Fruit fly (Drosophila melanogaster): ENCODE data around the gene CG5577.
A peak's percentile ranks its signal among the peaks of the same experiment; 100 is the strongest.

Gene CG5577

dm6 chr3L:17820093-17820492 is 21.1 kb downstream of the CG5577 start, which contains the start of gene Ir75b:
Ir75b (minus strand) TSS chr3L:17820193.
- TF ChIP-seq noc (tag; optimal IDR thresholded peaks at IDR 0.05), result no peak

- no peak for TF ChIP-seq noc (tag; optimal IDR thresholded peaks at IDR 0.05)
These were observed 23.4 kb downstream of the CG5577 start, which contains the start of gene Ir75a for dm6 chr3L:17817821-17818220. Ir75a (minus strand) TSS chr3L:17817921.

dm6 chr3L:17814036-17814435 is 27.2 kb downstream of the CG5577 start, which contains the start of gene Cln3:
Cln3 (minus strand) TSS chr3L:17814119.
- TF ChIP-seq noc (tag; optimal IDR thresholded peaks at IDR 0.05), result peak; percentile 80

- no peak for TF ChIP-seq noc (tag; optimal IDR thresholded peaks at IDR 0.05)
These were observed 32.5 kb downstream of the CG5577 start, which contains the start of gene CG32191 for dm6 chr3L:17808597-17809213. CG32191 (minus strand) TSS chr3L:17809146.

- no peak for TF ChIP-seq noc (tag; optimal IDR thresholded peaks at IDR 0.05)
These were observed 34.7 kb downstream of the CG5577 start, which contains the start of gene CG32187 for dm6 chr3L:17806357-17807025. CG32187 (minus strand) TSS chr3L:17806365.

- TF ChIP-seq noc (tag; optimal IDR thresholded peaks at IDR 0.05), result no peak
These were observed 36.7 kb downstream of the CG5577 start, which contains the start of gene ais for dm6 chr3L:17804511-17804910. ais (minus strand) TSS chr3L:17804715.

dm6 chr3L:17802107-17802506 is 39.1 kb downstream of the CG5577 start, which contains the start of gene NUCB1:
NUCB1 (minus strand) TSS chr3L:17802279.
- no peak for TF ChIP-seq noc (tag; optimal IDR thresholded peaks at IDR 0.05)

dm6 chr3L:17797494-17797893 is 43.7 kb downstream of the CG5577 start, which contains the start of gene CG42816:
CG42816 (minus strand) TSS chr3L:17797594.
- TF ChIP-seq noc (tag; optimal IDR thresholded peaks at IDR 0.05), result no peak

dm6 chr3L:17791495-17791894 is 49.7 kb downstream of the CG5577 start:
- no peak for TF ChIP-seq noc (tag; optimal IDR thresholded peaks at IDR 0.05)

- no peak for TF ChIP-seq noc (tag; optimal IDR thresholded peaks at IDR 0.05)
These were observed 49.9 kb downstream of the CG5577 start, which contains the start of gene CG42815 for dm6 chr3L:17791467-17791494. CG42815 (minus strand) TSS chr3L:17791486.

dm6 chr3L:17791067-17791466 is 50.2 kb downstream of the CG5577 start:
- no peak for TF ChIP-seq noc (tag; optimal IDR thresholded peaks at IDR 0.05)

Measured in whole organism, larva.